Fruit fly (Drosophila melanogaster): Measurements from ENCODE around the gene Rfk.

The Rfk gene

DNA sequence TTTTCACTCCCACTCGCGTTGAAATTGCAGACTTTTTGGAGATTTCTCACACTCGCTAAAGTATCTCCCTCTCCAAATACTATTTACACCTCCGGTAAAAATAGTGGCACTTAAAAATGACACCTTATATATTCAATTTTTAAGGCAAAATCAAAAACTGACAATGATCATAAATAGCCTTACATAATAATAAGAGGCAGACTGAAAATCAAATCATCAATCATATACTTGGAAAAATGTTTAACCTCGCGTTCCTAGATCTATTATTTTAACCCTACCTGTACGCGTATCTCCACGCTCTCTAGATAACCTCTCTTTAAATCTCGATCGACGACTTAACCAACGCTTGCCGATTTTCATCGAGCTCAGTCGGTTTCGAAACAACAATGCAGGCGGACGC lies 17.6 kb downstream of the Rfk start (continued):
- TF ChIP-seq Pdp1 (GFP tag; optimal IDR thresholded peaks at IDR 0.05) (peak; percentile 59 to 66), E2f1 (GFP tag; IDR thresholded peaks at IDR 0.05) (peak; percentile 67), inv (GFP tag; IDR thresholded peaks at IDR 0.05; ENCODE audit: partially characterized antibody) (no peak), sqz (GFP tag; optimal IDR thresholded peaks at IDR 0.05) (no peak), CG13424 (tag; optimal IDR thresholded peaks at IDR 0.05) (peak; percentile 75), bowl (GFP tag; IDR thresholded peaks at IDR 0.05) (peak; percentile 7; the same call in 1 of the 2 replicates), HLHmδ (GFP tag; optimal IDR thresholded peaks at IDR 0.05) (no peak), CG15696 (tag; optimal IDR thresholded peaks at IDR 0.05) (no peak), Oaz (GFP tag; IDR thresholded peaks at IDR 0.05) (peak; percentile 62; the same call in 1 of the 2 replicates), CG31388 (GFP tag; optimal IDR thresholded peaks at IDR 0.05) (no peak), CG10462 (GFP tag; optimal IDR thresholded peaks at IDR 0.05) (no peak), CG6254 (GFP tag; optimal IDR thresholded peaks at IDR 0.05) (peak; percentile 15), CG12659 (GFP tag; optimal IDR thresholded peaks at IDR 0.05) (peak; percentile 75), ash1 (GFP tag; optimal IDR thresholded peaks at IDR 0.05) (no peak), HHEX (GFP tag; optimal IDR thresholded peaks at IDR 0.05) (peak; percentile 67), Optix (GFP tag; IDR thresholded peaks at IDR 0.05) (no peak), CG2712 (tag; optimal IDR thresholded peaks at IDR 0.05) (peak; percentile 57), scrt (GFP tag; optimal IDR thresholded peaks at IDR 0.05) (no peak), Dp (GFP tag; optimal IDR thresholded peaks at IDR 0.05) (no peak), nerfin-1 (tag; optimal IDR thresholded peaks at IDR 0.05) (no peak), ham (GFP tag; IDR thresholded peaks at IDR 0.05) (no peak), btn (GFP tag; optimal IDR thresholded peaks at IDR 0.05) (no peak), oc (tag; optimal IDR thresholded peaks at IDR 0.05) (no peak), sob (GFP tag; IDR thresholded peaks at IDR 0.05) (peak; percentile 75), lola (GFP tag; optimal IDR thresholded peaks at IDR 0.05) (no peak), CG7372 (GFP tag; IDR thresholded peaks at IDR 0.05) (peak; percentile 55), CG9817 (tag; optimal IDR thresholded peaks at IDR 0.05) (no peak), maf-S (GFP tag; optimal IDR thresholded peaks at IDR 0.05) (peak; percentile 56), Trl (optimal IDR thresholded peaks at IDR 0.05) (peak in 1 of 2 experiments; percentile 47), Trl (GFP tag; optimal IDR thresholded peaks at IDR 0.05) (peak; percentile 55), Abd-B (GFP tag; optimal IDR thresholded peaks at IDR 0.05) (peak; percentile 33), H2.0 (GFP tag; IDR thresholded peaks at IDR 0.05) (peak; percentile 61), Sox100B (GFP tag; optimal IDR thresholded peaks at IDR 0.05) (peak; percentile 46), CG8924 (tag; optimal IDR thresholded peaks at IDR 0.05) (no peak), jigr1 (GFP tag; IDR thresholded peaks at IDR 0.05) (0 out of 3 replicates have a peak, but pooled peaks have one; percentile 20), CG8359 (GFP tag; optimal IDR thresholded peaks at IDR 0.05; ENCODE audit: borderline replicate concordance) (no peak), Hmx (GFP tag; optimal IDR thresholded peaks at IDR 0.05) (peak; percentile 52), Nf-YC (tag; optimal IDR thresholded peaks at IDR 0.05) (no peak), CG8765 (GFP tag; IDR thresholded peaks at IDR 0.05) (no peak; the same call in 1 of the 2 replicates), MBD-R2 (GFP tag; IDR thresholded peaks at IDR 0.05) (peak; percentile 30; the same call in 1 of the 2 replicates), eyg (GFP tag; optimal IDR thresholded peaks at IDR 0.05) (peak; percentile 13), Ets65A (GFP tag) (no peak), Ada2b (GFP tag; IDR thresholded peaks at IDR 0.05) (peak; percentile 88), unpg (GFP tag; optimal IDR thresholded peaks at IDR 0.05) (no peak), CG10654 (GFP tag; optimal IDR thresholded peaks at IDR 0.05) (peak; percentile 41), Adf1 (GFP tag; IDR thresholded peaks at IDR 0.05) (peak; percentile 43; the same call in 1 of the 2 replicates), ap (GFP tag; IDR thresholded peaks at IDR 0.05) (no peak), hkb (optimal IDR thresholded peaks at IDR 0.05) (no peak), hkb (GFP tag; IDR thresholded peaks at IDR 0.05) (peak; percentile 77), GATAe (GFP tag; conservative IDR thresholded peaks at IDR 0.05) (no peak), klu (GFP tag; IDR thresholded peaks at IDR 0.05) (0 out of 2 replicates have a peak, but pooled peaks have one; percentile 33)
